Worm (Caenorhabditis elegans) whole organism, young adult: Measurements from ENCODE around the gene F19H6.5.

Experiments used
- B0035.1 ChIP-seq: sonication (generic microtip); optimal IDR thresholded peaks from 2 replicates; lab custom pipeline; 2016; ENCODE audit warnings: missing genetic modification characterization, mild to moderate bottlenecking, missing compliant biosample characterization, missing genotype, missing genetic modification reagents
- D2030.7 ChIP-seq: fragments of 200-800 bp; sonication (Bioruptor generic); IDR thresholded peaks from 2 replicates; pipeline ENCODE4 v1.3.6; 2022; ENCODE audit warnings: missing genetic modification reagents, missing genetic modification characterization, missing compliant biosample characterization
- F10E7.11 ChIP-seq: sonication (generic microtip); optimal IDR thresholded peaks from 2 replicates; lab custom pipeline; 2017; ENCODE audit warnings: mild to moderate bottlenecking, missing genetic modification characterization, moderate library complexity, missing compliant biosample characterization
- F57C9.4 ChIP-seq: sonication (generic microtip); optimal IDR thresholded peaks from 2 replicates; lab custom pipeline; 2017; ENCODE audit warnings: mild to moderate bottlenecking, missing genetic modification characterization, missing compliant biosample characterization
- aptf-3 ChIP-seq: fragments of 200-800 bp; sonication (Bioruptor generic); IDR thresholded peaks from 2 replicates; pipeline ENCODE4 v1.3.6; 2022; ENCODE audit warnings: missing genetic modification characterization, missing compliant biosample characterization
- attf-3 ChIP-seq: fragments of 200-800 bp; sonication (Bioruptor generic); conservative IDR thresholded peaks from 2 replicates; pipeline ENCODE4 v1.3.6; 2022; ENCODE audit warnings: missing genetic modification reagents, missing genetic modification characterization, missing compliant biosample characterization
- bed-1 ChIP-seq: fragments of 200-800 bp; sonication (Bioruptor generic); IDR thresholded peaks from 2 replicates; pipeline ENCODE4 v1.3.6; 2022; ENCODE audit warnings: missing genetic modification reagents, missing genetic modification characterization, missing compliant biosample characterization
- bed-2 ChIP-seq: fragments of 200-800 bp; sonication (Bioruptor generic); IDR thresholded peaks from 2 replicates; pipeline ENCODE4 v1.3.6; 2022; ENCODE audit warnings: missing genetic modification reagents, missing genetic modification characterization, missing compliant biosample characterization
- cebp-1 ChIP-seq, 2 experiments: fragments of 200-800 bp in 1 of 2; sonication (Bioruptor generic) in 1 of 2; sonication (generic microtip) in 1 of 2; IDR thresholded peaks in 1 of 2; optimal IDR thresholded peaks in 1 of 2; 2 replicates each; pipeline versions ENCODE4 v1.3.6 to Lab custom; 2017 to 2022; ENCODE audit warnings: missing compliant biosample characterization in 2 of 2, missing genetic modification characterization in 2 of 2, mild to moderate bottlenecking in 1 of 2, missing genetic modification reagents in 1 of 2, moderate library complexity in 1 of 2
- ceh-100 ChIP-seq: fragments of 200-800 bp; sonication (Bioruptor generic); IDR thresholded peaks from 2 replicates; pipeline ENCODE4 v1.3.6; 2022; ENCODE audit warnings: missing genetic modification reagents, missing genetic modification characterization, missing compliant biosample characterization
- ceh-27 ChIP-seq: fragments of 200-800 bp; sonication (Bioruptor generic); optimal IDR thresholded peaks from 2 replicates; lab custom pipeline; 2018; ENCODE audit warnings: mild to moderate bottlenecking, missing genetic modification characterization, moderate library complexity, missing compliant biosample characterization
- ceh-79 ChIP-seq: sonication (generic microtip); optimal IDR thresholded peaks from 2 replicates; lab custom pipeline; 2017; ENCODE audit warnings: mild to moderate bottlenecking, missing genetic modification characterization, missing compliant biosample characterization
- egrh-3 ChIP-seq: fragments of 200-800 bp; sonication (Bioruptor generic); IDR thresholded peaks from 2 replicates; pipeline ENCODE4 v1.3.6; 2022; ENCODE audit warnings: missing genetic modification reagents, missing genetic modification characterization, missing compliant biosample characterization
- ekl-4 ChIP-seq: fragments of 200-800 bp; sonication (Bioruptor generic); IDR thresholded peaks from 2 replicates; pipeline ENCODE4 v1.3.6; 2022; ENCODE audit warnings: missing genetic modification reagents, missing genetic modification characterization, missing compliant biosample characterization
- ets-4 ChIP-seq: fragments of 200-800 bp; sonication (Bioruptor generic); optimal IDR thresholded peaks from 2 replicates; lab custom pipeline; 2018; ENCODE audit warnings: mild to moderate bottlenecking, missing genetic modification characterization, missing compliant biosample characterization
- fkh-3 ChIP-seq: sonication (generic microtip); optimal IDR thresholded peaks from 2 replicates; lab custom pipeline; 2016; ENCODE audit warnings: mild to moderate bottlenecking, missing genetic modification characterization, missing compliant biosample characterization
- hlh-26 ChIP-seq: fragments of 200-800 bp; sonication (Bioruptor generic); conservative IDR thresholded peaks from 2 replicates; pipeline ENCODE4 v1.3.6; 2022; ENCODE audit warnings: missing genetic modification reagents, missing genetic modification characterization, missing compliant biosample characterization
- hsf-1 ChIP-seq: fragments of 200-800 bp; sonication (Bioruptor generic); IDR thresholded peaks from 2 replicates; pipeline ENCODE4 v1.3.6; 2022; ENCODE audit warnings: missing genetic modification reagents, missing genetic modification characterization, missing compliant biosample characterization
- lin-35 ChIP-seq, 3 experiments: fragments of 150-350 bp in 2 of 3; sonication (generic microtip) in 1 of 3; optimal IDR thresholded peaks; 2 replicates each; lab custom pipeline; 2014 to 2018; ENCODE audit warnings: missing biosample characterization in 3 of 3, missing genetic modification characterization in 3 of 3, missing genetic modification reagents in 3 of 3
- lin-54 ChIP-seq: fragments of 200-800 bp; sonication (Bioruptor generic); optimal IDR thresholded peaks from 2 replicates; lab custom pipeline; 2018; ENCODE audit warnings: mild to moderate bottlenecking, missing genetic modification characterization, missing compliant biosample characterization
- lsy-27 ChIP-seq: sonication (generic microtip); optimal IDR thresholded peaks from 2 replicates; lab custom pipeline; 2017; ENCODE audit warnings: missing genetic modification characterization, mild to moderate bottlenecking, missing compliant biosample characterization, antibody characterized with exemption, missing genotype, borderline replicate concordance; ENCODE audit not compliant: insufficient read depth
- mes-4 ChIP-seq: sonication (generic microtip); optimal IDR thresholded peaks from 2 replicates; lab custom pipeline; 2016; ENCODE audit warnings: missing genotype, missing genetic modification characterization, missing compliant biosample characterization
- nfya-2 ChIP-seq: fragments of 200-800 bp; sonication (Bioruptor generic); IDR thresholded peaks from 2 replicates; pipeline ENCODE4 v1.3.6; 2022; ENCODE audit warnings: missing genetic modification reagents, missing genetic modification characterization, missing compliant biosample characterization
- nhr-120 ChIP-seq: fragments of 200-800 bp; sonication (Bioruptor generic); IDR thresholded peaks from 2 replicates; pipeline ENCODE4 v1.3.6; 2022; ENCODE audit warnings: missing genetic modification characterization, missing compliant biosample characterization
- nhr-179 ChIP-seq: sonication (generic microtip); optimal IDR thresholded peaks from 2 replicates; lab custom pipeline; 2016; ENCODE audit warnings: mild to moderate bottlenecking, missing genetic modification characterization, missing compliant biosample characterization
- nhr-27 ChIP-seq: fragments of 200-800 bp; sonication (Bioruptor generic); optimal IDR thresholded peaks from 2 replicates; lab custom pipeline; 2018; ENCODE audit warnings: mild to moderate bottlenecking, missing genetic modification characterization, moderate library complexity, missing compliant biosample characterization
- nhr-80 ChIP-seq: sonication (generic microtip); optimal IDR thresholded peaks from 2 replicates; lab custom pipeline; 2016; ENCODE audit warnings: missing genetic modification characterization, missing compliant biosample characterization
- pbrm-1 ChIP-seq: fragments of 200-800 bp; sonication (Bioruptor generic); IDR thresholded peaks from 2 replicates; pipeline ENCODE4 v1.3.6; 2022; ENCODE audit warnings: missing genetic modification reagents, missing genetic modification characterization, missing compliant biosample characterization
- rec-8 ChIP-seq, 2 experiments: sonication (generic microtip); optimal IDR thresholded peaks; 2 replicates each; lab custom pipeline; 2016; ENCODE audit warnings: mild to moderate bottlenecking in 2 of 2, missing genetic modification characterization in 2 of 2, missing genetic modification reagents in 2 of 2, missing genotype in 2 of 2, missing biosample characterization in 1 of 2, missing compliant biosample characterization in 1 of 2, moderate library complexity in 1 of 2
- sdz-38 ChIP-seq: sonication (generic microtip); optimal IDR thresholded peaks from 2 replicates; lab custom pipeline; 2016; ENCODE audit warnings: missing genotype, missing genetic modification characterization, missing compliant biosample characterization
- sea-2 ChIP-seq: fragments of 200-800 bp; sonication (Bioruptor generic); IDR thresholded peaks from 2 replicates; pipeline ENCODE4 v1.3.6; 2022; ENCODE audit warnings: missing genetic modification characterization, missing compliant biosample characterization
- snpc-1.3 ChIP-seq: sonication (generic microtip); optimal IDR thresholded peaks from 2 replicates; lab custom pipeline; 2017; ENCODE audit warnings: missing genetic modification characterization, mild to moderate bottlenecking, missing compliant biosample characterization, antibody characterized with exemption, moderate library complexity, missing genotype, missing genetic modification reagents; ENCODE audit not compliant: insufficient read depth
- sptf-2 ChIP-seq: fragments of 200-800 bp; sonication (Bioruptor generic); optimal IDR thresholded peaks from 2 replicates; lab custom pipeline; 2018; ENCODE audit warnings: mild to moderate bottlenecking, missing genetic modification characterization, missing compliant biosample characterization
- tbp1 ChIP-seq: fragments of 200-800 bp; sonication (Bioruptor generic); optimal IDR thresholded peaks from 2 replicates; lab custom pipeline; 2018; ENCODE audit warnings: mild to moderate bottlenecking, missing genetic modification characterization, missing compliant biosample characterization
- unc-130 ChIP-seq: sonication (generic microtip); optimal IDR thresholded peaks from 2 replicates; lab custom pipeline; 2016; ENCODE audit warnings: missing genetic modification reagents, missing genetic modification characterization, missing compliant biosample characterization
- unc-62 ChIP-seq: fragments of 150-350 bp; optimal IDR thresholded peaks from 2 replicates; lab custom pipeline; 2014; ENCODE audit warnings: missing biosample characterization, missing genetic modification reagents, missing genetic modification characterization
- xnd-1 ChIP-seq: sonication (generic microtip); optimal IDR thresholded peaks from 2 replicates; lab custom pipeline; 2016; ENCODE audit warnings: missing genotype, missing genetic modification reagents, missing genetic modification characterization, missing compliant biosample characterization
- ztf-25 ChIP-seq: fragments of 200-800 bp; sonication (Bioruptor generic); IDR thresholded peaks from 2 replicates; pipeline ENCODE4 v1.3.6; 2022; ENCODE audit warnings: missing genetic modification reagents, missing genetic modification characterization, missing compliant biosample characterization
- ztf-28 ChIP-seq: fragments of 200-800 bp; sonication (Bioruptor generic); IDR thresholded peaks from 2 replicates; pipeline ENCODE4 v1.3.6; 2022; ENCODE audit warnings: missing genetic modification reagents, missing genetic modification characterization, missing compliant biosample characterization

The F19H6.5 gene

DNA sequence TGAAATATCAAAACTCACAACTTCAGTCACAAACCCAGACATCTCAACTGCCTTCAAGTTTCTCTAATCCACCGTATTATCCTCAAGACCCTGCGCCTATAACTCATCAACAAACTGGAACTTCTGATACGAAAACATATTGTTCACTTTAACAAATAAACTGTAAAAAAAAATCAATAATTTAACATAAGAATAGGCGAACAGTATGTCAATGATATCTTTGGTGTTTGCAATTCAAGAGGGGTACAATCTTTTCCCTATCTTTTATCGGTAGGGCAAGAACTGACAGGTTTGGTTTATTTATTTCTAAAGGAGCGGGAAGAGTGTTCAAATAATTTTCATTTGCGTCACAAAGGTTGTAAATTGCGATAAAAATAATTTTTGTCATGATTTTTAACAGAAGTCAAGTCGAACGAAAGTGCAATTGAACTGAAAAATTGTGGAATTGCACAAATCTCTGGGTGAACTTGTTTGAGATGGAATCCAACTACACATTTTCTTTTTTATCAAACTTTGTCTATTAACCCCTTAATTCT is 1.7 kb downstream of the F19H6.5 start (continued):
- TF ChIP-seq hsf-1 (GFP tag; lab: Robert Waterston, UW) (0 out of 2 replicates have a peak, but pooled peaks have one; percentile 20), ceh-27 (GFP tag; lab: Kevin White, UChicago) (peak; percentile 98), lin-54 (peak; percentile 88), fkh-3 (no peak), nhr-120 (GFP tag; lab: Robert Waterston, UW) (no peak), unc-130 (GFP tag; lab: Kevin White, UChicago) (peak; percentile 33), mes-4 (tag; lab: Kevin White, UChicago) (no peak), ekl-4 (GFP tag; lab: Robert Waterston, UW) (peak; percentile 73), nhr-179 (tag; lab: Kevin White, UChicago) (peak; percentile 81), ceh-100 (peak; percentile 74), B0035.1 (peak; percentile 95), F57C9.4 (tag; lab: Kevin White, UChicago) (peak; percentile 71), ztf-25 (no peak), ets-4 (GFP tag; lab: Kevin White, UChicago) (peak; percentile 89), nhr-27 (tag; lab: Kevin White, UChicago) (peak; percentile 80), nfya-2 (GFP tag; lab: Robert Waterston, UW) (no peak), lin-35 (GFP tag; optimal IDR thresholded peaks at IDR 0.05; lab: Kevin White, UChicago) (peak in 2 of 3 experiments; percentile 86 to 98), cebp-1 (GFP tag; IDR thresholded peaks at IDR 0.05; lab: Robert Waterston, UW) (peak; percentile 78), cebp-1 (tag; optimal IDR thresholded peaks at IDR 0.05; lab: Kevin White, UChicago) (peak; percentile 96), attf-3 (GFP tag; lab: Robert Waterston, UW) (0 out of 2 replicates have a peak, but pooled peaks have one; percentile 38), aptf-3 (no peak), nhr-80 (tag; lab: Kevin White, UChicago) (peak; percentile 96), ceh-79 (tag; lab: Kevin White, UChicago) (peak; percentile 86), ztf-28 (GFP tag; lab: Robert Waterston, UW) (no peak), lsy-27 (no peak), tbp1 (GFP tag; lab: Kevin White, UChicago) (peak; percentile 80), sptf-2 (GFP tag; lab: Kevin White, UChicago) (peak; percentile 38), snpc-1.3 (tag; lab: Kevin White, UChicago) (no peak), D2030.7 (GFP tag; lab: Robert Waterston, UW) (no peak), egrh-3 (GFP tag; lab: Robert Waterston, UW) (0 out of 2 replicates have a peak, but pooled peaks have one; percentile 16), unc-62 (GFP tag; lab: Kevin White, UChicago) (no peak), F10E7.11 (tag; lab: Kevin White, UChicago) (peak; percentile 91), hlh-26 (GFP tag; lab: Robert Waterston, UW) (no peak), xnd-1 (tag; lab: Kevin White, UChicago) (no peak), bed-1 (GFP tag; lab: Robert Waterston, UW) (no peak), rec-8 (tag; optimal IDR thresholded peaks at IDR 0.05; lab: Kevin White, UChicago) (peak in 1 of 2 experiments; percentile 47)

DNA sequence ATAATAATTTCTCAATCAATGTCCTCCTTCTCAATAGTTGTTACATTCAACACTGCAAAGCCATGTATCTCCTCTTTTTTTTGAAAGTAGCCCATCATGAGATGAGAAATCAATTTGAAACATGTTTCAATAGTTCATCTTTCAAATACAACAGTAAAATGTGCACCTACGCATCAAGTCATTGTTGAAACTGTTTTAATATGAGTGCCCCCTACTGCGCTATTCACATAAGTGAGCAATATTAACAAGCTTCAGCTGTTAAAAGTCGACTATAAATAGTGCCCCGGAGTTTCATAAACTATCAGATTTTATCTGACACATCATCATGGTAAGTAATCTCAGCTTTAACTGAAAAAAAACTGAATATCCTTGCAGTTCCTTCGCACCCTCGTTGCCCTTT is 4.3 kb downstream of the F19H6.5 start, which contains the start of the genes nspc-15 and F19H6.6:
TSS of gene nspc-15 (plus strand) at position 301 of the 400 bp plus-strand sequence.
TSS of gene F19H6.6 (plus strand) at position 384 of the 400 bp plus-strand sequence.
- TF ChIP-seq sea-2 (no peak), pbrm-1 (no peak), ztf-28 (GFP tag; lab: Robert Waterston, UW) (no peak), sdz-38 (no peak), bed-2 (GFP tag; lab: Robert Waterston, UW) (no peak), cebp-1 (GFP tag; IDR thresholded peaks at IDR 0.05; lab: Robert Waterston, UW) (no peak), cebp-1 (tag; optimal IDR thresholded peaks at IDR 0.05; lab: Kevin White, UChicago) (no peak), egrh-3 (GFP tag; lab: Robert Waterston, UW) (no peak), F10E7.11 (tag; lab: Kevin White, UChicago) (no peak), aptf-3 (no peak)
